Worm (Caenorhabditis elegans) whole organism, early embryonic: ENCODE results near the gene F52B10.3.
"Not testable (repeated sequence)": the region's sequence is repeated elsewhere in the genome, so short reads cannot be mapped to it uniquely, and the experiment has no call there.

Source experiments
- B0310.2 ChIP-seq: sonication (generic microtip); optimal IDR thresholded peaks from 2 replicates; lab custom pipeline; 2016; ENCODE audit warnings: mild to moderate bottlenecking, missing genetic modification characterization, missing compliant biosample characterization
- F13C5.2 ChIP-seq: sonication (generic microtip); optimal IDR thresholded peaks from 2 replicates; lab custom pipeline; 2017; ENCODE audit warnings: mild to moderate bottlenecking, missing genetic modification characterization, inconsistent platforms, missing compliant biosample characterization
- aly-1 ChIP-seq: sonication (generic microtip); optimal IDR thresholded peaks from 2 replicates; lab custom pipeline; 2016; ENCODE audit warnings: missing genetic modification characterization, missing compliant biosample characterization
- ama-1 ChIP-seq: fragments of 150-350 bp; optimal IDR thresholded peaks from 2 replicates; lab custom pipeline; 2014
- ceh-13 ChIP-seq: fragments of 200-800 bp; sonication (Bioruptor generic); optimal IDR thresholded peaks from 2 replicates; lab custom pipeline; 2018; ENCODE audit warnings: mild to moderate bottlenecking, missing genetic modification characterization, missing compliant biosample characterization
- ceh-36 ChIP-seq: sonication (generic microtip); optimal IDR thresholded peaks from 2 replicates; lab custom pipeline; 2016; ENCODE audit warnings: missing genetic modification characterization, inconsistent platforms, missing compliant biosample characterization
- ets-7 ChIP-seq: sonication (generic microtip); optimal IDR thresholded peaks from 2 replicates; lab custom pipeline; 2016; ENCODE audit warnings: missing genotype, missing genetic modification characterization, missing compliant biosample characterization
- flt-1 ChIP-seq: fragments of 200-800 bp; sonication (Bioruptor generic); IDR thresholded peaks from 2 replicates; pipeline ENCODE4 v1.3.6; 2022; ENCODE audit warnings: missing genetic modification characterization, missing compliant biosample characterization
- hmbx-1 ChIP-seq: sonication (generic microtip); optimal IDR thresholded peaks from 2 replicates; lab custom pipeline; 2016; ENCODE audit warnings: mild to moderate bottlenecking, missing genetic modification characterization, missing compliant biosample characterization
- hmg-4 ChIP-seq: fragments of 200-800 bp; sonication (Bioruptor generic); optimal IDR thresholded peaks from 2 replicates; lab custom pipeline; 2018; ENCODE audit warnings: mild to moderate bottlenecking, missing genetic modification characterization, missing compliant biosample characterization
- hnd-1 ChIP-seq: sonication (generic microtip); optimal IDR thresholded peaks from 2 replicates; lab custom pipeline; 2016; ENCODE audit warnings: missing genetic modification characterization, missing compliant biosample characterization
- pes-1 ChIP-seq: fragments of 200-800 bp; sonication (Bioruptor generic); IDR thresholded peaks from 2 replicates; pipeline ENCODE4 v1.3.6; 2022; ENCODE audit warnings: missing genetic modification reagents, missing genetic modification characterization, missing compliant biosample characterization
- scrt-1 ChIP-seq: fragments of 200-800 bp; sonication (Bioruptor generic); IDR thresholded peaks from 2 replicates; pipeline ENCODE4 v1.3.6; 2022; ENCODE audit warnings: missing genetic modification characterization, missing compliant biosample characterization
- sea-1 ChIP-seq: fragments of 200-800 bp; sonication (Bioruptor generic); conservative IDR thresholded peaks from 2 replicates; pipeline ENCODE4 v1.3.6; 2022; ENCODE audit warnings: missing genetic modification characterization, missing compliant biosample characterization
- tbx-11 ChIP-seq: fragments of 200-800 bp; sonication (Bioruptor generic); IDR thresholded peaks from 2 replicates; pipeline ENCODE4 v1.3.6; 2022; ENCODE audit warnings: missing genetic modification characterization, missing compliant biosample characterization
- tbx-37 ChIP-seq: fragments of 200-800 bp; sonication (Bioruptor generic); conservative IDR thresholded peaks from 2 replicates; pipeline ENCODE4 v1.3.6; 2022; ENCODE audit warnings: missing genetic modification reagents, missing genetic modification characterization, missing compliant biosample characterization
- tra-4 ChIP-seq: sonication (generic microtip); optimal IDR thresholded peaks from 2 replicates; lab custom pipeline; 2017; ENCODE audit warnings: missing genetic modification characterization, missing compliant biosample characterization

Gene F52B10.3

ce11 chrX:2902854-2903253, 4.7 kb upstream of the F52B10.3 start:
- TF ChIP-seq aly-1, result no peak
- TF ChIP-seq ceh-36 (tag; lab: Kevin White, UChicago), result no peak
- TF ChIP-seq tbx-37 (GFP tag; lab: Robert Waterston, UW), result no peak
- no peak for TF ChIP-seq F13C5.2
- TF ChIP-seq tra-4 (tag; lab: Kevin White, UChicago), result no peak
- TF ChIP-seq ama-1 (lab: Kevin White, UChicago), result no peak
- no peak for TF ChIP-seq sea-1 (GFP tag; lab: Robert Waterston, UW)
- TF ChIP-seq flt-1, result no peak
- no peak for TF ChIP-seq hmg-4 (GFP tag; lab: Kevin White, UChicago)
- TF ChIP-seq hnd-1 (tag; lab: Kevin White, UChicago), result no peak
- no peak for TF ChIP-seq scrt-1 (GFP tag; lab: Robert Waterston, UW)
- no peak for TF ChIP-seq tbx-11
- TF ChIP-seq ceh-13 (GFP tag; lab: Kevin White, UChicago), result no peak
- no peak for TF ChIP-seq B0310.2 (tag; lab: Kevin White, UChicago)
- no peak for TF ChIP-seq hmbx-1 (tag; lab: Kevin White, UChicago)

ce11 chrX:2900897-2901496, 2.8 kb upstream of the F52B10.3 start:
- TF ChIP-seq hmg-4 (GFP tag; lab: Kevin White, UChicago) (peak; percentile 80), flt-1 (0 out of 2 replicates have a peak, but pooled peaks have one; percentile 25), F13C5.2 (peak; percentile 19), ceh-36 (tag; lab: Kevin White, UChicago) (no peak)

ce11 chrX:2895646-2896045, 2.5 kb downstream of the F52B10.3 start:
- TF ChIP-seq hmg-4 (GFP tag; lab: Kevin White, UChicago), result no peak

- TF ChIP-seq hmbx-1 (tag; lab: Kevin White, UChicago); hmg-4 (GFP tag; lab: Kevin White, UChicago); tbx-37 (GFP tag; lab: Robert Waterston, UW): not testable (repeated sequence)
These were observed 3.9 kb downstream of the F52B10.3 start, which contains the start of gene B0410.1 for ce11 chrX:2894273-2894672. Gene B0410.1 (plus strand): TSS chrX:2894573.

ce11 chrX:2893026-2893662, 5.0 kb downstream of the F52B10.3 start:
- TF ChIP-seq B0310.2 (tag; lab: Kevin White, UChicago) (no peak), pes-1 (no peak), ceh-13 (GFP tag; lab: Kevin White, UChicago) (no peak), aly-1 (no peak), ets-7 (tag; lab: Kevin White, UChicago) (no peak), ama-1 (lab: Kevin White, UChicago) (no peak), tbx-37 (GFP tag; lab: Robert Waterston, UW) (no peak), ceh-36 (tag; lab: Kevin White, UChicago) (no peak), tbx-11 (no peak), hnd-1 (tag; lab: Kevin White, UChicago) (no peak), tra-4 (tag; lab: Kevin White, UChicago) (no peak), F13C5.2 (no peak), hmbx-1 (tag; lab: Kevin White, UChicago) (no peak), flt-1 (no peak), sea-1 (GFP tag; lab: Robert Waterston, UW) (no peak), hmg-4 (GFP tag; lab: Kevin White, UChicago) (no peak)

ce11 chrX:2891879-2892278, 6.3 kb downstream of the F52B10.3 start:
- TF ChIP-seq ama-1 (lab: Kevin White, UChicago) (no peak), B0310.2 (tag; lab: Kevin White, UChicago) (no peak), ceh-13 (GFP tag; lab: Kevin White, UChicago) (no peak), pes-1 (no peak), hmg-4 (GFP tag; lab: Kevin White, UChicago) (no peak), ceh-36 (tag; lab: Kevin White, UChicago) (no peak), F13C5.2 (no peak), sea-1 (GFP tag; lab: Robert Waterston, UW) (no peak), tra-4 (tag; lab: Kevin White, UChicago) (no peak), aly-1 (no peak), tbx-11 (no peak)

ce11 chrX:2891141-2891739, 6.9 kb downstream of the F52B10.3 start, which contains the start of gene B0410.3:
Gene B0410.3 (minus strand): TSS chrX:2891491.
- TF ChIP-seq aly-1 (no peak), B0310.2 (tag; lab: Kevin White, UChicago) (no peak), ets-7 (tag; lab: Kevin White, UChicago) (no peak), ama-1 (lab: Kevin White, UChicago) (no peak), flt-1 (no peak), hmbx-1 (tag; lab: Kevin White, UChicago) (no peak), tra-4 (tag; lab: Kevin White, UChicago) (no peak), ceh-36 (tag; lab: Kevin White, UChicago) (no peak), scrt-1 (GFP tag; lab: Robert Waterston, UW) (no peak), ceh-13 (GFP tag; lab: Kevin White, UChicago) (no peak), hnd-1 (tag; lab: Kevin White, UChicago) (no peak), tbx-11 (no peak), pes-1 (no peak), hmg-4 (GFP tag; lab: Kevin White, UChicago) (no peak), tbx-37 (GFP tag; lab: Robert Waterston, UW) (no peak), sea-1 (GFP tag; lab: Robert Waterston, UW) (no peak), F13C5.2 (no peak)
